Fruit fly (Drosophila melanogaster): ENCODE results near the gene CG17129.

DNA sequence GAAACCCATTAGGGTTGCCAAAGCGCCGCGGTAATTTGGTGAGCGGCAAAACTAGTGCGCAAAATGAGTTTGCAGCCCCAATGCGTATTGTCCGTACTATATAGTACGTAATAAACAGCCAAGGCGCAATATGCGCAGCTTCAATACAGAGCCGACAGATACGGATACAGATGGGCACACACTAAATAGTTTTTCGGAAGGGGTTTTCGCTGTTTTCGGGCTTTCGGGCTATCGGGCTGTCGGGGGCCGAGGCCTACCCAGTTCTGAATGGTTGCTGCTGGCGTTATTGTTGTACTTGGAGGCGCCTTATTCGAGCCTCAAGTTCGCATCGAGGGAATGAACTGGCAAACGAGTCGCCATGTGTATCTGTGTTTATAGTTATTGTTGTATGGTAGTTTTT, 49.5 kb downstream of the CG17129 start:
- no peak for TF ChIP-seq fd96Ca (GFP tag; IDR thresholded peaks at IDR 0.05)
- no peak for TF ChIP-seq Snoo (tag; optimal IDR thresholded peaks at IDR 0.05)
- TF ChIP-seq CG17806 (tag; optimal IDR thresholded peaks at IDR 0.05): no peak
- no peak for TF ChIP-seq CG9948 (tag; optimal IDR thresholded peaks at IDR 0.05)
- no peak for TF ChIP-seq D1 (tag; optimal IDR thresholded peaks at IDR 0.05)
- TF ChIP-seq CG14655 (GFP tag; optimal IDR thresholded peaks at IDR 0.05): no peak
- no peak for TF ChIP-seq Ets98B (GFP tag; IDR thresholded peaks at IDR 0.05)
- no peak for TF ChIP-seq CG13204 (GFP tag; optimal IDR thresholded peaks at IDR 0.05)
- no peak for TF ChIP-seq CG15710 (tag; optimal IDR thresholded peaks at IDR 0.05)
- TF ChIP-seq CG12605 (GFP tag; IDR thresholded peaks at IDR 0.05): no peak
- TF ChIP-seq CG8159 (tag; optimal IDR thresholded peaks at IDR 0.05): no peak
- TF ChIP-seq Pif1B (GFP tag; optimal IDR thresholded peaks at IDR 0.05): no peak
